Fruit fly (Drosophila melanogaster): ENCODE results near the gene CG31431.

The CG31431 gene

dm6 chr3R:21911516-21911915, 41.0 kb downstream of the CG31431 start, which contains the start of gene Qsox3:
Gene Qsox3, plus strand, starts transcription at chr3R:21911816.
- TF ChIP-seq CG17801 (GFP tag; optimal IDR thresholded peaks at IDR 0.05; ENCODE audit: partially characterized antibody), result no peak

- no peak for TF ChIP-seq CG17801 (GFP tag; optimal IDR thresholded peaks at IDR 0.05; ENCODE audit: partially characterized antibody)
Measured at dm6 chr3R:21913447-21913846, 43.0 kb downstream of the CG31431 start, which contains the start of gene Qsox2. Gene Qsox2, plus strand, starts transcription at chr3R:21913747.

dm6 chr3R:21916987-21917386, 46.5 kb downstream of the CG31431 start:
- TF ChIP-seq CG17801 (GFP tag; optimal IDR thresholded peaks at IDR 0.05; ENCODE audit: partially characterized antibody), result no peak

dm6 chr3R:21920495-21920894, 50.0 kb downstream of the CG31431 start:
- TF ChIP-seq CG17801 (GFP tag; optimal IDR thresholded peaks at IDR 0.05; ENCODE audit: partially characterized antibody), result no peak

dm6 chr3R:21921363-21922208, 51.1 kb downstream of the CG31431 start:
- TF ChIP-seq CG17801 (GFP tag; optimal IDR thresholded peaks at IDR 0.05; ENCODE audit: partially characterized antibody), result no peak

- no peak for TF ChIP-seq CG17801 (GFP tag; optimal IDR thresholded peaks at IDR 0.05; ENCODE audit: partially characterized antibody)
Measured at dm6 chr3R:21922244-21922643, 51.8 kb downstream of the CG31431 start.

dm6 chr3R:21922674-21923323, 52.3 kb downstream of the CG31431 start:
- TF ChIP-seq CG17801 (GFP tag; optimal IDR thresholded peaks at IDR 0.05; ENCODE audit: partially characterized antibody), result no peak

All from ovary, adult (tissue).